Fruit fly (Drosophila melanogaster): ENCODE data around the gene ac.

dm6 chrX:338123-338527 lies 31.7 kb upstream of the ac start:
- TF ChIP-seq CG4496 (GFP tag; IDR thresholded peaks at IDR 0.05) (peak; percentile 19; the same call in 2 of the 3 replicates), Pif1B (GFP tag; optimal IDR thresholded peaks at IDR 0.05) (no peak), rn (GFP tag; IDR thresholded peaks at IDR 0.05) (no peak), CG15710 (tag; optimal IDR thresholded peaks at IDR 0.05) (peak; percentile 72), EcR (GFP tag; optimal IDR thresholded peaks at IDR 0.05) (no peak), gl (tag; optimal IDR thresholded peaks at IDR 0.05) (no peak), CG32121 (GFP tag; IDR thresholded peaks at IDR 0.05) (peak; percentile 53), CG10348 (GFP tag; IDR thresholded peaks at IDR 0.05) (no peak), fd96Ca (GFP tag; IDR thresholded peaks at IDR 0.05) (peak; percentile 13; the same call in 1 of the 3 replicates), CG8159 (tag; optimal IDR thresholded peaks at IDR 0.05) (peak; percentile 78), Snoo (tag; optimal IDR thresholded peaks at IDR 0.05) (no peak)
